Fruit fly (Drosophila melanogaster) whole organism, pupa: ENCODE results near the gene mthl10.
A peak's percentile ranks its signal among the peaks of the same experiment; 100 is the strongest.

ENCODE experiments used
- CG13204 ChIP-seq: fragments of 200-800 bp; sonication (Bioruptor generic); optimal IDR thresholded peaks from 2 replicates; lab custom pipeline; 2018; ENCODE audit warnings: missing biosample characterization, mild to moderate bottlenecking, missing genetic modification characterization, moderate library complexity
- CG14655 ChIP-seq: fragments of 200-800 bp; sonication (Bioruptor generic); optimal IDR thresholded peaks from 3 replicates; lab custom pipeline; 2017; ENCODE audit warnings: mild to moderate bottlenecking, missing biosample characterization, missing genetic modification reagents, missing genetic modification characterization
- CG32121 ChIP-seq: fragments of 200-800 bp; sonication (Bioruptor generic); IDR thresholded peaks from 2 replicates; pipeline ENCODE4 v1.3.6; 2022; ENCODE audit warnings: missing biosample characterization, missing genetic modification characterization
- CG4496 ChIP-seq: fragments of 200-800 bp; sonication (Bioruptor generic); IDR thresholded peaks from 3 replicates; pipeline ENCODE4 v1.3.6; 2022; ENCODE audit warnings: missing biosample characterization, missing genetic modification characterization
- CG8159 ChIP-seq: fragments of 200-800 bp; sonication (Bioruptor generic); optimal IDR thresholded peaks from 3 replicates; lab custom pipeline; 2018; ENCODE audit warnings: missing biosample characterization, mild to moderate bottlenecking, missing genetic modification characterization, moderate library complexity
- CG9948 ChIP-seq: fragments of 200-800 bp; sonication (Bioruptor generic); optimal IDR thresholded peaks from 2 replicates; lab custom pipeline; 2018; ENCODE audit warnings: missing biosample characterization, mild to moderate bottlenecking, missing genetic modification characterization, moderate library complexity
- D1 ChIP-seq: fragments of 200-800 bp; sonication (Bioruptor generic); optimal IDR thresholded peaks from 2 replicates; lab custom pipeline; 2018; ENCODE audit warnings: missing biosample characterization, mild to moderate bottlenecking, missing genetic modification characterization, moderate library complexity
- Ets98B ChIP-seq: fragments of 200-800 bp; sonication (Bioruptor generic); IDR thresholded peaks from 2 replicates; pipeline ENCODE4 v1.3.6; 2022; ENCODE audit warnings: missing biosample characterization, missing genetic modification characterization
- Pif1A ChIP-seq: fragments of 200-800 bp; sonication (Bioruptor generic); optimal IDR thresholded peaks from 3 replicates; lab custom pipeline; 2016; ENCODE audit warnings: missing biosample characterization, missing genetic modification characterization
- fd96Ca ChIP-seq: fragments of 200-800 bp; sonication (Bioruptor generic); IDR thresholded peaks from 3 replicates; pipeline ENCODE4 v1.3.6; 2022; ENCODE audit warnings: missing biosample characterization, missing genetic modification characterization
- rn ChIP-seq: fragments of 200-800 bp; sonication (Bioruptor generic); IDR thresholded peaks from 2 replicates; pipeline ENCODE4 v1.3.6; 2022; ENCODE audit warnings: missing biosample characterization, missing genetic modification characterization

- TF ChIP-seq CG32121 (GFP tag; lab: Robert Waterston, UW) (no peak), CG14655 (GFP tag; lab: Kevin White, UChicago) (no peak), rn (no peak), CG8159 (tag; lab: Kevin White, UChicago) (no peak), fd96Ca (GFP tag; lab: Robert Waterston, UW) (no peak), CG9948 (tag; lab: Kevin White, UChicago) (peak; percentile 7), CG13204 (GFP tag; lab: Kevin White, UChicago) (no peak), D1 (tag; lab: Kevin White, UChicago) (no peak), Ets98B (GFP tag; lab: Robert Waterston, UW) (no peak), CG4496 (no peak), Pif1A (peak; percentile 25)
Measured at dm6 chr3L:390194-390593, 47.5 kb upstream of the mthl10 start.
